Fruit fly (Drosophila melanogaster) whole organism, pupa: ENCODE data around the gene Lamtor4.

Experiments used
- CG13204 ChIP-seq: fragments of 200-800 bp; sonication (Bioruptor generic); optimal IDR thresholded peaks from 2 replicates; lab custom pipeline; 2018; ENCODE audit warnings: missing biosample characterization, mild to moderate bottlenecking, missing genetic modification characterization, moderate library complexity
- CG32121 ChIP-seq: fragments of 200-800 bp; sonication (Bioruptor generic); IDR thresholded peaks from 2 replicates; pipeline ENCODE4 v1.3.6; 2022; ENCODE audit warnings: missing biosample characterization, missing genetic modification characterization
- CG34367 ChIP-seq: fragments of 200-800 bp; sonication (Bioruptor generic); optimal IDR thresholded peaks from 2 replicates; lab custom pipeline; 2018; ENCODE audit warnings: missing biosample characterization, mild to moderate bottlenecking, missing genetic modification characterization
- D1 ChIP-seq: fragments of 200-800 bp; sonication (Bioruptor generic); optimal IDR thresholded peaks from 2 replicates; lab custom pipeline; 2018; ENCODE audit warnings: missing biosample characterization, mild to moderate bottlenecking, missing genetic modification characterization, moderate library complexity
- Pif1A ChIP-seq: fragments of 200-800 bp; sonication (Bioruptor generic); optimal IDR thresholded peaks from 3 replicates; lab custom pipeline; 2016; ENCODE audit warnings: missing biosample characterization, missing genetic modification characterization
- Snoo ChIP-seq: fragments of 200-800 bp; sonication (Bioruptor generic); optimal IDR thresholded peaks from 3 replicates; lab custom pipeline; 2017; ENCODE audit warnings: missing biosample characterization, mild to moderate bottlenecking, missing genetic modification characterization, inconsistent platforms

- TF ChIP-seq Snoo (tag; lab: Kevin White, UChicago) (no peak), D1 (tag; lab: Kevin White, UChicago) (no peak), CG34367 (tag; lab: Kevin White, UChicago) (no peak), CG32121 (GFP tag; lab: Robert Waterston, UW) (no peak), Pif1A (no peak), CG13204 (GFP tag; lab: Kevin White, UChicago) (peak; percentile 20)
Observed at dm6 chr3L:3865290-3865891, 31.3 kb upstream of the Lamtor4 start.
